Worm (Caenorhabditis elegans) whole organism, young adult: ENCODE data around the gene C34C6.9.

ENCODE experiments used
- B0019.2 ChIP-seq: fragments of 200-800 bp; sonication (Bioruptor generic); conservative IDR thresholded peaks from 2 replicates; pipeline ENCODE4 v1.3.6; 2022; ENCODE audit warnings: missing genetic modification reagents, missing genetic modification characterization, missing compliant biosample characterization
- B0261.1 ChIP-seq: sonication (generic microtip); optimal IDR thresholded peaks from 2 replicates; lab custom pipeline; 2016; ENCODE audit warnings: mild to moderate bottlenecking, missing genetic modification characterization, moderate library complexity, missing compliant biosample characterization
- B0336.3 ChIP-seq: fragments of 200-800 bp; sonication (Bioruptor generic); IDR thresholded peaks from 2 replicates; pipeline ENCODE4 v1.3.6; 2022; ENCODE audit warnings: missing genetic modification characterization, missing compliant biosample characterization
- C17E4.6 ChIP-seq: fragments of 200-800 bp; sonication (Bioruptor generic); IDR thresholded peaks from 2 replicates; pipeline ENCODE4 v1.3.6; 2022; ENCODE audit warnings: missing genetic modification reagents, missing genetic modification characterization, missing compliant biosample characterization
- D2030.7 ChIP-seq: fragments of 200-800 bp; sonication (Bioruptor generic); IDR thresholded peaks from 2 replicates; pipeline ENCODE4 v1.3.6; 2022; ENCODE audit warnings: missing genetic modification reagents, missing genetic modification characterization, missing compliant biosample characterization
- F23B12.7 ChIP-seq: sonication (generic microtip); optimal IDR thresholded peaks from 2 replicates; lab custom pipeline; 2017; ENCODE audit warnings: missing genetic modification characterization, mild to moderate bottlenecking, missing compliant biosample characterization, antibody characterized with exemption, moderate library complexity; ENCODE audit not compliant: insufficient read depth
- F33H1.4 ChIP-seq: fragments of 200-800 bp; sonication (Bioruptor generic); IDR thresholded peaks from 2 replicates; pipeline ENCODE4 v1.3.6; 2022; ENCODE audit warnings: missing genetic modification reagents, missing genetic modification characterization, missing compliant biosample characterization
- F37B4.10 ChIP-seq: fragments of 200-800 bp; sonication (Bioruptor generic); IDR thresholded peaks from 2 replicates; pipeline ENCODE4 v1.3.6; 2022; ENCODE audit warnings: missing genetic modification characterization, missing compliant biosample characterization
- F49E8.2 ChIP-seq: sonication (generic microtip); optimal IDR thresholded peaks from 3 replicates; lab custom pipeline; 2017; ENCODE audit warnings: missing genetic modification characterization, mild to moderate bottlenecking, missing compliant biosample characterization, antibody characterized with exemption, moderate library complexity; ENCODE audit not compliant: insufficient read depth
- Y67H2A.10 ChIP-seq: fragments of 200-800 bp; sonication (Bioruptor generic); conservative IDR thresholded peaks from 2 replicates; pipeline ENCODE4 v1.3.6; 2022; ENCODE audit warnings: missing genetic modification reagents, missing genetic modification characterization, missing compliant biosample characterization
- ama-1 ChIP-seq, 3 experiments: fragments of 150-350 bp in 1 of 3; sonication (generic microtip) in 2 of 3; optimal IDR thresholded peaks; 2 replicates each; lab custom pipeline; 2014 to 2018; ENCODE audit warnings: missing biosample characterization in 2 of 3, missing genetic modification characterization in 2 of 3, missing genetic modification reagents in 2 of 3
- aptf-2 ChIP-seq: fragments of 200-800 bp; sonication (Bioruptor generic); conservative IDR thresholded peaks from 2 replicates; pipeline ENCODE4 v1.3.6; 2022; ENCODE audit warnings: missing genetic modification reagents, missing genetic modification characterization, missing compliant biosample characterization
- attf-5 ChIP-seq: fragments of 200-800 bp; sonication (Bioruptor generic); optimal IDR thresholded peaks from 2 replicates; lab custom pipeline; 2018; ENCODE audit warnings: mild to moderate bottlenecking, missing genetic modification characterization, missing compliant biosample characterization
- attf-6 ChIP-seq: fragments of 200-800 bp; sonication (Bioruptor generic); IDR thresholded peaks from 2 replicates; pipeline ENCODE4 v1.3.6; 2022; ENCODE audit warnings: missing genetic modification reagents, missing genetic modification characterization, missing compliant biosample characterization
- ccch-3 ChIP-seq: fragments of 200-800 bp; sonication (Bioruptor generic); optimal IDR thresholded peaks from 2 replicates; lab custom pipeline; 2018; ENCODE audit warnings: mild to moderate bottlenecking, missing genetic modification characterization, missing compliant biosample characterization
- cebp-1 ChIP-seq, 2 experiments: fragments of 200-800 bp in 1 of 2; sonication (Bioruptor generic) in 1 of 2; sonication (generic microtip) in 1 of 2; IDR thresholded peaks in 1 of 2; optimal IDR thresholded peaks in 1 of 2; 2 replicates each; pipeline versions ENCODE4 v1.3.6 to Lab custom; 2017 to 2022; ENCODE audit warnings: missing compliant biosample characterization in 2 of 2, missing genetic modification characterization in 2 of 2, mild to moderate bottlenecking in 1 of 2, missing genetic modification reagents in 1 of 2, moderate library complexity in 1 of 2
- ceh-27 ChIP-seq: fragments of 200-800 bp; sonication (Bioruptor generic); optimal IDR thresholded peaks from 2 replicates; lab custom pipeline; 2018; ENCODE audit warnings: mild to moderate bottlenecking, missing genetic modification characterization, moderate library complexity, missing compliant biosample characterization
- ceh-91 ChIP-seq: fragments of 200-800 bp; sonication (Bioruptor generic); IDR thresholded peaks from 2 replicates; pipeline ENCODE4 v1.3.6; 2022; ENCODE audit warnings: missing genetic modification reagents, missing genetic modification characterization, missing compliant biosample characterization
- chd-7 ChIP-seq: sonication (generic microtip); optimal IDR thresholded peaks from 2 replicates; lab custom pipeline; 2016; ENCODE audit warnings: mild to moderate bottlenecking, missing genetic modification characterization, moderate library complexity, missing compliant biosample characterization
- dox-1 ChIP-seq: fragments of 200-800 bp; sonication (Bioruptor generic); IDR thresholded peaks from 2 replicates; pipeline ENCODE4 v1.3.6; 2022; ENCODE audit warnings: missing genetic modification reagents, missing genetic modification characterization, missing compliant biosample characterization
- dpff-1 ChIP-seq: sonication (generic microtip); optimal IDR thresholded peaks from 2 replicates; lab custom pipeline; 2017; ENCODE audit warnings: mild to moderate bottlenecking, missing genetic modification characterization, missing compliant biosample characterization
- egl-44 ChIP-seq: fragments of 200-800 bp; sonication (Bioruptor generic); IDR thresholded peaks from 2 replicates; pipeline ENCODE4 v1.3.6; 2022; ENCODE audit warnings: missing genetic modification reagents, missing genetic modification characterization, missing compliant biosample characterization
- ekl-4 ChIP-seq: fragments of 200-800 bp; sonication (Bioruptor generic); IDR thresholded peaks from 2 replicates; pipeline ENCODE4 v1.3.6; 2022; ENCODE audit warnings: missing genetic modification reagents, missing genetic modification characterization, missing compliant biosample characterization
- ets-4 ChIP-seq: fragments of 200-800 bp; sonication (Bioruptor generic); optimal IDR thresholded peaks from 2 replicates; lab custom pipeline; 2018; ENCODE audit warnings: mild to moderate bottlenecking, missing genetic modification characterization, missing compliant biosample characterization
- him-1 ChIP-seq: sonication (generic microtip); optimal IDR thresholded peaks from 2 replicates; lab custom pipeline; 2016; ENCODE audit warnings: missing genotype, missing genetic modification reagents, missing genetic modification characterization, missing compliant biosample characterization
- hmg-20 ChIP-seq: fragments of 200-800 bp; sonication (Bioruptor generic); IDR thresholded peaks from 2 replicates; pipeline ENCODE4 v1.3.6; 2022; ENCODE audit warnings: missing genetic modification reagents, missing genetic modification characterization, missing compliant biosample characterization
- hrde-1 ChIP-seq: sonication (generic microtip); optimal IDR thresholded peaks from 2 replicates; lab custom pipeline; 2016; ENCODE audit warnings: missing genetic modification characterization, mild to moderate bottlenecking, missing compliant biosample characterization, moderate library complexity, missing genotype, missing genetic modification reagents, borderline replicate concordance
- lin-35 ChIP-seq, 3 experiments: fragments of 150-350 bp in 2 of 3; sonication (generic microtip) in 1 of 3; optimal IDR thresholded peaks; 2 replicates each; lab custom pipeline; 2014 to 2018; ENCODE audit warnings: missing biosample characterization in 3 of 3, missing genetic modification characterization in 3 of 3, missing genetic modification reagents in 3 of 3
- lin-54 ChIP-seq: fragments of 200-800 bp; sonication (Bioruptor generic); optimal IDR thresholded peaks from 2 replicates; lab custom pipeline; 2018; ENCODE audit warnings: mild to moderate bottlenecking, missing genetic modification characterization, missing compliant biosample characterization
- lsl-1 ChIP-seq: fragments of 200-800 bp; sonication (Bioruptor generic); optimal IDR thresholded peaks from 2 replicates; lab custom pipeline; 2018; ENCODE audit warnings: mild to moderate bottlenecking, missing genetic modification characterization, moderate library complexity, missing compliant biosample characterization
- madf-10 ChIP-seq: sonication (generic microtip); optimal IDR thresholded peaks from 2 replicates; lab custom pipeline; 2016; ENCODE audit warnings: mild to moderate bottlenecking, missing genetic modification characterization, missing compliant biosample characterization
- madf-3 ChIP-seq: fragments of 200-800 bp; sonication (Bioruptor generic); IDR thresholded peaks from 2 replicates; pipeline ENCODE4 v1.3.6; 2022; ENCODE audit warnings: missing genetic modification reagents, missing genetic modification characterization, missing compliant biosample characterization
- madf-8 ChIP-seq: fragments of 200-800 bp; sonication (Bioruptor generic); conservative IDR thresholded peaks from 2 replicates; pipeline ENCODE4 v1.3.6; 2022; ENCODE audit warnings: missing genetic modification reagents, missing genetic modification characterization, missing compliant biosample characterization
- mcd-1 ChIP-seq: fragments of 200-800 bp; sonication (Bioruptor generic); IDR thresholded peaks from 2 replicates; pipeline ENCODE4 v1.3.6; 2022; ENCODE audit warnings: missing genetic modification reagents, missing genetic modification characterization, missing compliant biosample characterization
- pbrm-1 ChIP-seq: fragments of 200-800 bp; sonication (Bioruptor generic); IDR thresholded peaks from 2 replicates; pipeline ENCODE4 v1.3.6; 2022; ENCODE audit warnings: missing genetic modification reagents, missing genetic modification characterization, missing compliant biosample characterization
- sdz-38 ChIP-seq: sonication (generic microtip); optimal IDR thresholded peaks from 2 replicates; lab custom pipeline; 2016; ENCODE audit warnings: missing genotype, missing genetic modification characterization, missing compliant biosample characterization
- snpc-1.1 ChIP-seq: sonication (generic microtip); optimal IDR thresholded peaks from 2 replicates; lab custom pipeline; 2017; ENCODE audit warnings: missing genetic modification characterization, mild to moderate bottlenecking, missing compliant biosample characterization, antibody characterized with exemption, moderate library complexity, missing genotype, missing genetic modification reagents; ENCODE audit not compliant: insufficient read depth
- snpc-3.4 ChIP-seq: sonication (generic microtip); optimal IDR thresholded peaks from 2 replicates; lab custom pipeline; 2017; ENCODE audit warnings: missing genetic modification characterization, mild to moderate bottlenecking, missing compliant biosample characterization, antibody characterized with exemption, moderate library complexity, missing genotype, missing genetic modification reagents
- snpc-4 ChIP-seq, 5 experiments: fragments of 150-350 bp in 1 of 5; sonication (generic microtip) in 4 of 5; optimal IDR thresholded peaks; 2 replicates each; lab custom pipeline; 2014 to 2018; ENCODE audit warnings: missing genetic modification characterization in 5 of 5, missing biosample characterization in 3 of 5, antibody characterized with exemption in 2 of 5, mild to moderate bottlenecking in 2 of 5, missing compliant biosample characterization in 2 of 5, missing genotype in 2 of 5, moderate library complexity in 2 of 5, missing genetic modification reagents in 1 of 5
- xnd-1 ChIP-seq: sonication (generic microtip); optimal IDR thresholded peaks from 2 replicates; lab custom pipeline; 2016; ENCODE audit warnings: missing genotype, missing genetic modification reagents, missing genetic modification characterization, missing compliant biosample characterization
- ztf-26 ChIP-seq: sonication (generic microtip); optimal IDR thresholded peaks from 2 replicates; lab custom pipeline; 2017; ENCODE audit warnings: missing genetic modification characterization, missing compliant biosample characterization

C34C6.9 gene

ce11 chrII:8661539-8661938, 24.2 kb upstream of the C34C6.9 start, which contains the start of the genes piga-1 and eif-2Bepsilon:
Gene piga-1, minus strand, starts transcription at chrII:8661712.
Gene eif-2Bepsilon, plus strand, starts transcription at chrII:8661869.
- TF ChIP-seq F33H1.4 (GFP tag; lab: Robert Waterston, UW): no peak
- no peak for TF ChIP-seq C17E4.6 (GFP tag; lab: Robert Waterston, UW)
- peak; percentile 53; the same call in 1 of the 2 replicates for TF ChIP-seq cebp-1 (GFP tag; IDR thresholded peaks at IDR 0.05; lab: Robert Waterston, UW)
- TF ChIP-seq cebp-1 (tag; optimal IDR thresholded peaks at IDR 0.05; lab: Kevin White, UChicago): peak; percentile 78
- TF ChIP-seq madf-3 (GFP tag; lab: Robert Waterston, UW): no peak
- peak; percentile 63 for TF ChIP-seq mcd-1
- peak; percentile 44 for TF ChIP-seq F23B12.7 (tag; lab: Kevin White, UChicago)
- TF ChIP-seq attf-5 (GFP tag; lab: Kevin White, UChicago): peak; percentile 48
- TF ChIP-seq, all 124 proteins: peak for 4

ce11 chrII:8664533-8664932, 21.2 kb upstream of the C34C6.9 start, which contains the start of gene etc-1:
Gene etc-1, plus strand, starts transcription at chrII:8664833.
- TF ChIP-seq F49E8.2 (no peak), sdz-38 (no peak), lin-54 (GFP tag; lab: Kevin White, UChicago) (no peak), xnd-1 (tag; lab: Kevin White, UChicago) (no peak), ets-4 (no peak), chd-7 (tag; lab: Kevin White, UChicago) (no peak), hmg-20 (GFP tag; lab: Robert Waterston, UW) (no peak), ekl-4 (no peak), egl-44 (GFP tag; lab: Robert Waterston, UW) (no peak), attf-6 (no peak), snpc-3.4 (tag; lab: Kevin White, UChicago) (no peak), B0336.3 (GFP tag; lab: Robert Waterston, UW) (no peak), Y67H2A.10 (GFP tag; lab: Robert Waterston, UW) (no peak), ceh-27 (GFP tag; lab: Kevin White, UChicago) (no peak), hrde-1 (tag; lab: Kevin White, UChicago) (no peak), pbrm-1 (GFP tag; lab: Robert Waterston, UW) (no peak), B0019.2 (no peak)

- TF ChIP-seq him-1 (tag; lab: Kevin White, UChicago) (peak; percentile 91), lin-35 (GFP tag; optimal IDR thresholded peaks at IDR 0.05; lab: Kevin White, UChicago) (no peak), B0336.3 (GFP tag; lab: Robert Waterston, UW) (peak; percentile 10; the same call in 1 of the 2 replicates)
- TF ChIP-seq, all 124 proteins: peak for 2
Measured at ce11 chrII:8668871-8669270, 16.9 kb upstream of the C34C6.9 start.

- TF ChIP-seq ztf-26 (tag; lab: Kevin White, UChicago) (no peak), madf-10 (no peak), D2030.7 (GFP tag; lab: Robert Waterston, UW) (no peak; the same call in 1 of the 2 replicates), him-1 (tag; lab: Kevin White, UChicago) (peak; percentile 47), madf-8 (GFP tag; lab: Robert Waterston, UW) (no peak), F37B4.10 (no peak), snpc-1.1 (tag; lab: Kevin White, UChicago) (peak; percentile 93), dox-1 (GFP tag; lab: Robert Waterston, UW) (no peak), ceh-91 (no peak), dpff-1 (tag; lab: Kevin White, UChicago) (no peak), F33H1.4 (GFP tag; lab: Robert Waterston, UW) (no peak), snpc-3.4 (tag; lab: Kevin White, UChicago) (peak; percentile 89), chd-7 (tag; lab: Kevin White, UChicago) (no peak), aptf-2 (GFP tag; lab: Robert Waterston, UW) (no peak), B0261.1 (tag; lab: Kevin White, UChicago) (no peak), egl-44 (GFP tag; lab: Robert Waterston, UW) (no peak), snpc-4 (GFP tag; optimal IDR thresholded peaks at IDR 0.05; lab: Kevin White, UChicago) (peak; percentile 86), snpc-4 (tag; optimal IDR thresholded peaks at IDR 0.05; lab: Kevin White, UChicago) (peak; percentile 71 to 92 (median 90)), lsl-1 (peak; percentile 6), ama-1 (optimal IDR thresholded peaks at IDR 0.05; lab: Kevin White, UChicago) (no peak), ama-1 (GFP tag; optimal IDR thresholded peaks at IDR 0.05; lab: Kevin White, UChicago) (no peak), ccch-3 (GFP tag; lab: Kevin White, UChicago) (no peak)
Measured at ce11 chrII:8670835-8671234, 14.9 kb upstream of the C34C6.9 start.
